Fruit fly (Drosophila melanogaster) whole organism, adult: ENCODE measurements around the gene Plzf.

Experiments used
- Mnt ChIP-seq: fragments of 200-800 bp; sonication (Bioruptor generic); optimal IDR thresholded peaks from 2 replicates; lab custom pipeline; 2016; ENCODE audit warnings: missing biosample characterization, mild to moderate bottlenecking, missing genetic modification characterization
- kay ChIP-seq: fragments of 200-800 bp; sonication (Bioruptor generic); peaks from one replicate; lab custom pipeline; 2016; ENCODE audit warnings: missing biosample characterization, missing genetic modification characterization, borderline replicate concordance
- toe ChIP-seq: fragments of 200-800 bp; sonication (Bioruptor generic); optimal IDR thresholded peaks from 2 replicates; lab custom pipeline; 2016; ENCODE audit warnings: missing biosample characterization, missing genetic modification characterization

DNA sequence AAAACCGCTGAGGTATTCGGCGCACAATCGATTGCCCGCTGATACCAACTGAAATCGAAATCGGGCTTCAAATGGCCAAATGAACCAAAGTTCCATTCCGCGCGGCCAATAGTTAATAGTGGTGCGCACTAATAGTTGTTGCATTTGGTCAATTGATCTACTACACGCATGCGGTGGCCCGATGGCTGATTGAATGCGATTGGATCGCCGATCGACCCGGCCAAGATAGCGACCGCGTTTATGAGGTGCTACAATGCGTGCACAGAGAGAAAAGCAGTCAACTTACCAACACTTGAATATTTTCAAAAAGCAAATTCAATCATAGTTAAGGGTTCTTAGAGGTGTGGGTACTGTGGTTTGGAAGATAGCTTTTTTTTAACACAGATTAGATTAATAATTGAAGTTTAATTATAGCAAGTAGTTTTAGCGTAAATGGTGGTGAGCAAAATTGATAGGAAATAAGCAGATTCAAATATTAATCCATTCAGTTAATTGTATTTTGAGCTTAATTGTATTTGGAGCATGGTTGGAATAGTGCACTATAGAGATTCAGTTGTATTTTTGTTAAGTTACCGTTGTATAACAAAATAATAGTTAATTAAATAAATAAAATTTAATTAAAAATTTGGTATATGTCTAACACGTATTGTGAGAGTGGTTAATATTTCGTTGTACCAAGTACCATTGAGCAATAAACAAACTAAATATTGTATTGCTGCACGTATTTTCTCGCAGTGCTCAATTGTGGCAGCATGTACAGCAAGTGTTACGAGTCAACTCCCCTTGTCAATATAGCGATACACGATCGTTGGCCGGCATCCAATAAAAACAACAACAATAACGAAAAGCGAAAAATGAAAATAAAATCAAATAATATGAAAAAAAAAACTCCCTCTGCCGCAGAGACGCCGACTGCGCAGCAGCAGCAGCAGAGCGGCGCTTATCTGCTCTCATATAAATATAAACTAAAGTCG, 22.0 kb downstream of the Plzf start:
- no peak for TF ChIP-seq toe (GFP tag; lab: Kevin White, UChicago)
- TF ChIP-seq kay (GFP tag; lab: Kevin White, UChicago): no peak
- no peak for TF ChIP-seq Mnt (GFP tag; lab: Kevin White, UChicago)
